Worm (Caenorhabditis elegans) whole organism, young adult: ENCODE data around the gene K09E2.3.
A peak's percentile ranks its signal among the peaks of the same experiment; 100 is the strongest.

ENCODE experiments used
- B0261.1 ChIP-seq: sonication (generic microtip); optimal IDR thresholded peaks from 2 replicates; lab custom pipeline; 2016; ENCODE audit warnings: mild to moderate bottlenecking, missing genetic modification characterization, moderate library complexity, missing compliant biosample characterization
- B0336.3 ChIP-seq: fragments of 200-800 bp; sonication (Bioruptor generic); IDR thresholded peaks from 2 replicates; pipeline ENCODE4 v1.3.6; 2022; ENCODE audit warnings: missing genetic modification characterization, missing compliant biosample characterization
- F23B12.7 ChIP-seq: sonication (generic microtip); optimal IDR thresholded peaks from 2 replicates; lab custom pipeline; 2017; ENCODE audit warnings: missing genetic modification characterization, mild to moderate bottlenecking, missing compliant biosample characterization, antibody characterized with exemption, moderate library complexity; ENCODE audit not compliant: insufficient read depth
- F49E8.2 ChIP-seq: sonication (generic microtip); optimal IDR thresholded peaks from 3 replicates; lab custom pipeline; 2017; ENCODE audit warnings: missing genetic modification characterization, mild to moderate bottlenecking, missing compliant biosample characterization, antibody characterized with exemption, moderate library complexity; ENCODE audit not compliant: insufficient read depth
- K12H6.12 ChIP-seq: fragments of 200-800 bp; sonication (Bioruptor generic); optimal IDR thresholded peaks from 2 replicates; lab custom pipeline; 2018; ENCODE audit warnings: mild to moderate bottlenecking, missing genetic modification characterization, missing compliant biosample characterization
- T07F8.4 ChIP-seq: sonication (generic microtip); optimal IDR thresholded peaks from 2 replicates; lab custom pipeline; 2016; ENCODE audit warnings: mild to moderate bottlenecking, missing genetic modification characterization, moderate library complexity, missing compliant biosample characterization
- Y53F4B.3 ChIP-seq: fragments of 200-800 bp; sonication (Bioruptor generic); IDR thresholded peaks from 2 replicates; pipeline ENCODE4 v1.3.6; 2022; ENCODE audit warnings: missing genetic modification reagents, missing genetic modification characterization, missing compliant biosample characterization
- ZK185.1 ChIP-seq: sonication (generic microtip); optimal IDR thresholded peaks from 2 replicates; lab custom pipeline; 2016; ENCODE audit warnings: mild to moderate bottlenecking, missing genetic modification characterization, missing compliant biosample characterization; ENCODE audit not compliant: poor library complexity, severe bottlenecking
- ama-1 ChIP-seq, 3 experiments: fragments of 150-350 bp in 1 of 3; sonication (generic microtip) in 2 of 3; optimal IDR thresholded peaks; 2 replicates each; lab custom pipeline; 2014 to 2018; ENCODE audit warnings: missing biosample characterization in 2 of 3, missing genetic modification characterization in 2 of 3, missing genetic modification reagents in 2 of 3
- athp-1 ChIP-seq: sonication (generic microtip); optimal IDR thresholded peaks from 2 replicates; lab custom pipeline; 2017; ENCODE audit warnings: mild to moderate bottlenecking, missing genetic modification characterization, missing compliant biosample characterization
- bed-1 ChIP-seq: fragments of 200-800 bp; sonication (Bioruptor generic); IDR thresholded peaks from 2 replicates; pipeline ENCODE4 v1.3.6; 2022; ENCODE audit warnings: missing genetic modification reagents, missing genetic modification characterization, missing compliant biosample characterization
- ceh-100 ChIP-seq: fragments of 200-800 bp; sonication (Bioruptor generic); IDR thresholded peaks from 2 replicates; pipeline ENCODE4 v1.3.6; 2022; ENCODE audit warnings: missing genetic modification reagents, missing genetic modification characterization, missing compliant biosample characterization
- ceh-27 ChIP-seq: fragments of 200-800 bp; sonication (Bioruptor generic); optimal IDR thresholded peaks from 2 replicates; lab custom pipeline; 2018; ENCODE audit warnings: mild to moderate bottlenecking, missing genetic modification characterization, moderate library complexity, missing compliant biosample characterization
- dox-1 ChIP-seq: fragments of 200-800 bp; sonication (Bioruptor generic); IDR thresholded peaks from 2 replicates; pipeline ENCODE4 v1.3.6; 2022; ENCODE audit warnings: missing genetic modification reagents, missing genetic modification characterization, missing compliant biosample characterization
- hlh-12 ChIP-seq: sonication (generic microtip); optimal IDR thresholded peaks from 2 replicates; lab custom pipeline; 2016; ENCODE audit warnings: missing genetic modification characterization, missing compliant biosample characterization
- hlh-26 ChIP-seq: fragments of 200-800 bp; sonication (Bioruptor generic); conservative IDR thresholded peaks from 2 replicates; pipeline ENCODE4 v1.3.6; 2022; ENCODE audit warnings: missing genetic modification reagents, missing genetic modification characterization, missing compliant biosample characterization
- hmg-20 ChIP-seq: fragments of 200-800 bp; sonication (Bioruptor generic); IDR thresholded peaks from 2 replicates; pipeline ENCODE4 v1.3.6; 2022; ENCODE audit warnings: missing genetic modification reagents, missing genetic modification characterization, missing compliant biosample characterization
- let-526 ChIP-seq: fragments of 200-800 bp; sonication (Bioruptor generic); IDR thresholded peaks from 2 replicates; pipeline ENCODE4 v1.3.6; 2022; ENCODE audit warnings: missing genetic modification reagents, missing genetic modification characterization, missing compliant biosample characterization
- lin-35 ChIP-seq, 3 experiments: fragments of 150-350 bp in 2 of 3; sonication (generic microtip) in 1 of 3; optimal IDR thresholded peaks; 2 replicates each; lab custom pipeline; 2014 to 2018; ENCODE audit warnings: missing biosample characterization in 3 of 3, missing genetic modification characterization in 3 of 3, missing genetic modification reagents in 3 of 3
- lin-40 ChIP-seq: sonication (generic microtip); optimal IDR thresholded peaks from 2 replicates; lab custom pipeline; 2016; ENCODE audit warnings: missing genetic modification characterization, mild to moderate bottlenecking, missing compliant biosample characterization, missing genotype, missing genetic modification reagents
- lin-54 ChIP-seq: fragments of 200-800 bp; sonication (Bioruptor generic); optimal IDR thresholded peaks from 2 replicates; lab custom pipeline; 2018; ENCODE audit warnings: mild to moderate bottlenecking, missing genetic modification characterization, missing compliant biosample characterization
- lir-1 ChIP-seq: fragments of 200-800 bp; sonication (Bioruptor generic); conservative IDR thresholded peaks from 2 replicates; pipeline ENCODE4 v1.3.6; 2022; ENCODE audit warnings: missing genetic modification reagents, missing genetic modification characterization, missing compliant biosample characterization
- mes-4 ChIP-seq: sonication (generic microtip); optimal IDR thresholded peaks from 2 replicates; lab custom pipeline; 2016; ENCODE audit warnings: missing genotype, missing genetic modification characterization, missing compliant biosample characterization
- nfyb-1 ChIP-seq: fragments of 200-800 bp; sonication (Bioruptor generic); IDR thresholded peaks from 2 replicates; pipeline ENCODE4 v1.3.6; 2022; ENCODE audit warnings: missing genetic modification reagents, missing genetic modification characterization, missing compliant biosample characterization
- nhr-120 ChIP-seq: fragments of 200-800 bp; sonication (Bioruptor generic); IDR thresholded peaks from 2 replicates; pipeline ENCODE4 v1.3.6; 2022; ENCODE audit warnings: missing genetic modification characterization, missing compliant biosample characterization
- nhr-179 ChIP-seq: sonication (generic microtip); optimal IDR thresholded peaks from 2 replicates; lab custom pipeline; 2016; ENCODE audit warnings: mild to moderate bottlenecking, missing genetic modification characterization, missing compliant biosample characterization
- nhr-27 ChIP-seq: fragments of 200-800 bp; sonication (Bioruptor generic); optimal IDR thresholded peaks from 2 replicates; lab custom pipeline; 2018; ENCODE audit warnings: mild to moderate bottlenecking, missing genetic modification characterization, moderate library complexity, missing compliant biosample characterization
- pha-4 ChIP-seq: fragments of 150-350 bp; sonication (generic microtip); optimal IDR thresholded peaks from 2 replicates; lab custom pipeline; 2014; ENCODE audit warnings: missing biosample characterization, missing genetic modification reagents, missing genetic modification characterization
- sdz-38 ChIP-seq: sonication (generic microtip); optimal IDR thresholded peaks from 2 replicates; lab custom pipeline; 2016; ENCODE audit warnings: missing genotype, missing genetic modification characterization, missing compliant biosample characterization
- snpc-1.1 ChIP-seq: sonication (generic microtip); optimal IDR thresholded peaks from 2 replicates; lab custom pipeline; 2017; ENCODE audit warnings: missing genetic modification characterization, mild to moderate bottlenecking, missing compliant biosample characterization, antibody characterized with exemption, moderate library complexity, missing genotype, missing genetic modification reagents; ENCODE audit not compliant: insufficient read depth
- snpc-3.4 ChIP-seq: sonication (generic microtip); optimal IDR thresholded peaks from 2 replicates; lab custom pipeline; 2017; ENCODE audit warnings: missing genetic modification characterization, mild to moderate bottlenecking, missing compliant biosample characterization, antibody characterized with exemption, moderate library complexity, missing genotype, missing genetic modification reagents
- snpc-4 ChIP-seq, 5 experiments: fragments of 150-350 bp in 1 of 5; sonication (generic microtip) in 4 of 5; optimal IDR thresholded peaks; 2 replicates each; lab custom pipeline; 2014 to 2018; ENCODE audit warnings: missing genetic modification characterization in 5 of 5, missing biosample characterization in 3 of 5, antibody characterized with exemption in 2 of 5, mild to moderate bottlenecking in 2 of 5, missing compliant biosample characterization in 2 of 5, missing genotype in 2 of 5, moderate library complexity in 2 of 5, missing genetic modification reagents in 1 of 5
- somi-1 ChIP-seq: fragments of 200-800 bp; sonication (Bioruptor generic); optimal IDR thresholded peaks from 2 replicates; lab custom pipeline; 2018; ENCODE audit warnings: mild to moderate bottlenecking, missing genetic modification characterization, missing compliant biosample characterization
- tlf-1 ChIP-seq: fragments of 200-800 bp; sonication (Bioruptor generic); optimal IDR thresholded peaks from 2 replicates; lab custom pipeline; 2018; ENCODE audit warnings: mild to moderate bottlenecking, missing genetic modification characterization, missing compliant biosample characterization
- unc-130 ChIP-seq: sonication (generic microtip); optimal IDR thresholded peaks from 2 replicates; lab custom pipeline; 2016; ENCODE audit warnings: missing genetic modification reagents, missing genetic modification characterization, missing compliant biosample characterization
- unc-62 ChIP-seq: fragments of 150-350 bp; optimal IDR thresholded peaks from 2 replicates; lab custom pipeline; 2014; ENCODE audit warnings: missing biosample characterization, missing genetic modification reagents, missing genetic modification characterization
- zim-3 ChIP-seq: sonication (generic microtip); optimal IDR thresholded peaks from 2 replicates; lab custom pipeline; 2017; ENCODE audit warnings: mild to moderate bottlenecking, missing genetic modification characterization, moderate library complexity, missing compliant biosample characterization
- ztf-25 ChIP-seq: fragments of 200-800 bp; sonication (Bioruptor generic); IDR thresholded peaks from 2 replicates; pipeline ENCODE4 v1.3.6; 2022; ENCODE audit warnings: missing genetic modification reagents, missing genetic modification characterization, missing compliant biosample characterization

K09E2.3 gene

DNA sequence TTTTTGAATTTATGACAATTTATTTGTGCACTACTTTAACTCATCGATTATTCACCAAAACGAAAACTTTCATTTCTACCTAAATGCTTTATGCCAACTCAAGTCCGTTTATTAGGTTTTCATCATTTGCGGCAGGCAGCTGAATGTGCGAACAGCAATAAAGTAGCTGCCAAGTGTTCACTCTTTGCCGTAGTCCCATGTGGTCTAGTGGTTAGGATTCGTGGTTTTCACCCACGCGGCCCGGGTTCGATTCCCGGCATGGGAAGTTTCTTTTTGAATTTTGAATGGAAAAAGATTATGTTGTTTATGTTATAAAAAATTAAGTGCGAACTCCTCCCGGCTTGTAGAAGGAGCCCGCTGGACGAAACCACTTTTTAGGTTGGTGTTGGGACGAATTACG lies 26.6 kb upstream of the K09E2.3 start (continued):
- peak; percentile 53 for TF ChIP-seq K12H6.12 (tag; lab: Kevin White, UChicago)
- peak; percentile 42 for TF ChIP-seq unc-130 (GFP tag; lab: Kevin White, UChicago)
- TF ChIP-seq let-526, result 0 out of 2 replicates have a peak, but pooled peaks have one; percentile 19
- TF ChIP-seq bed-1 (GFP tag; lab: Robert Waterston, UW), result no peak
- TF ChIP-seq lin-40 (tag; lab: Kevin White, UChicago), result peak; percentile 56
- TF ChIP-seq B0261.1, result peak; percentile 99
- peak; percentile 74 for TF ChIP-seq F49E8.2
- TF ChIP-seq nhr-120 (GFP tag; lab: Robert Waterston, UW), result no peak
- no peak for TF ChIP-seq sdz-38 (tag; lab: Kevin White, UChicago)
- TF ChIP-seq tlf-1 (GFP tag; lab: Kevin White, UChicago), result no peak
- peak; percentile 55 for TF ChIP-seq snpc-1.1 (tag; lab: Kevin White, UChicago)
- TF ChIP-seq T07F8.4, result peak; percentile 66
- peak; percentile 81 for TF ChIP-seq hmg-20 (GFP tag; lab: Robert Waterston, UW)

DNA sequence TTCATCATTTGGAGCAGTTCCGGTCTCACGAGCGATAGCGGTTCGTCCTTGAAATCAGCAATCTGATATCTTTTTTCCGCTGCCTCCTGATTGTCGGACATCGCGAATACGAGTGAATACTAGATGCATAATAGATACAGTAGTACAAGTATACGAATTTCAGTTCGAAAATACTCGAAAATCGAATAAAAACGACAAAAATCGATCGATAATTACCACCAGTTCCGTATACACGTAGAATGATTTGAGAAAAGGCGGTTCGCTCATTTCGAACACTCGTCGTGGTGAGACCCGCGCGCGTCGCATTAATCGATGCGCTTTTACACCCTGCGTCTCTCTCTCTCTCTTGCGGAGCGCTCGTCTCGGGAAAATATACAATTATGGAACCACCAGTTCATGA lies 25.9 kb upstream of the K09E2.3 start, which contains the start of gene F12D9.2:
TSS of gene F12D9.2 (minus strand) at position 101 of the 400 bp plus-strand sequence.
- TF ChIP-seq pha-4 (no peak), Y53F4B.3 (no peak), nhr-179 (no peak), ceh-100 (GFP tag; lab: Robert Waterston, UW) (no peak), lir-1 (GFP tag; lab: Robert Waterston, UW) (no peak), unc-130 (GFP tag; lab: Kevin White, UChicago) (no peak), F23B12.7 (no peak), hlh-12 (no peak), ceh-27 (GFP tag; lab: Kevin White, UChicago) (no peak), bed-1 (GFP tag; lab: Robert Waterston, UW) (no peak), mes-4 (tag; lab: Kevin White, UChicago) (no peak), unc-62 (GFP tag; lab: Kevin White, UChicago) (no peak), athp-1 (tag; lab: Kevin White, UChicago) (no peak), ztf-25 (GFP tag; lab: Robert Waterston, UW) (no peak), zim-3 (tag; lab: Kevin White, UChicago) (no peak), nfyb-1 (GFP tag; lab: Robert Waterston, UW) (no peak), lin-54 (no peak), hlh-26 (GFP tag; lab: Robert Waterston, UW) (no peak)

DNA sequence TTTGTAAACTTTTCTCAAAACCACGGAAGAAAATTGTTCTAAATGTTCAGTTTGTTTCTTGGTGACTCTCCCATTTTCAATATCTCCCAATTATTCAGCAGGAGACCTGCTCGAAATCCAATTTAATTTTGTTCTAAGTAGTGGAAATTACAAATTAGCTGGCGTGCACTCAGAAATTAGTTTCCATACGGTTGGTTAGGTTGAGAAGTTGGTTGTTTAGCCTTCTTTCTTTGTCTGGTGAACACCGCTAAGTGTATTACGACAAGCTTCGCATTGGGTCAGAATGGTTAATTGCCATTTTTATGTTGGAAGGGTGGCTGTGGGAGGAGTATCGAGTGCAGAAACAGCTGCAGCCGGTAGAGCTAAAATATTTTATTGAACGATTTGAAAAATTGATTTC lies 24.3 kb upstream of the K09E2.3 start:
- TF ChIP-seq F23B12.7, result no peak
- TF ChIP-seq zim-3 (tag; lab: Kevin White, UChicago), result no peak
- TF ChIP-seq hlh-26 (GFP tag; lab: Robert Waterston, UW), result no peak
- TF ChIP-seq somi-1 (GFP tag; lab: Kevin White, UChicago), result no peak
- TF ChIP-seq snpc-3.4 (tag; lab: Kevin White, UChicago), result no peak
- no peak for TF ChIP-seq nhr-27
- TF ChIP-seq B0336.3 (GFP tag; lab: Robert Waterston, UW), result no peak
- no peak for TF ChIP-seq lin-35 (GFP tag; optimal IDR thresholded peaks at IDR 0.05; lab: Kevin White, UChicago)
- no peak for TF ChIP-seq ama-1 (optimal IDR thresholded peaks at IDR 0.05; lab: Kevin White, UChicago)
- no peak for TF ChIP-seq ama-1 (GFP tag; optimal IDR thresholded peaks at IDR 0.05; lab: Kevin White, UChicago)
- no peak for TF ChIP-seq hmg-20 (GFP tag; lab: Robert Waterston, UW)
- TF ChIP-seq dox-1 (GFP tag; lab: Robert Waterston, UW), result no peak
- TF ChIP-seq snpc-4 (GFP tag; optimal IDR thresholded peaks at IDR 0.05; lab: Kevin White, UChicago), result no peak
- TF ChIP-seq snpc-4 (tag; optimal IDR thresholded peaks at IDR 0.05; lab: Kevin White, UChicago), result no peak
- no peak for TF ChIP-seq nfyb-1 (GFP tag; lab: Robert Waterston, UW)
- no peak for TF ChIP-seq ZK185.1
